Worm (Caenorhabditis elegans) whole organism, early embryonic: Measurements from ENCODE around the gene grl-23.

ENCODE experiments used
- hmbx-1 ChIP-seq: sonication (generic microtip); optimal IDR thresholded peaks from 2 replicates; lab custom pipeline; 2016; ENCODE audit warnings: mild to moderate bottlenecking, missing genetic modification characterization, missing compliant biosample characterization
- scrt-1 ChIP-seq: fragments of 200-800 bp; sonication (Bioruptor generic); IDR thresholded peaks from 2 replicates; pipeline ENCODE4 v1.3.6; 2022; ENCODE audit warnings: missing genetic modification characterization, missing compliant biosample characterization

- TF ChIP-seq hmbx-1 (no peak), scrt-1 (GFP tag; lab: Robert Waterston, UW) (no peak)
Observed at ce11 chrV:12552671-12553212, 24.0 kb downstream of the grl-23 start, which contains the start of gene F45D3.4.
